Fruit fly (Drosophila melanogaster) whole organism, embryonic: Measurements from ENCODE around the gene htt.

ENCODE experiments used
- Atf6 ChIP-seq: fragments of 200-800 bp; sonication (Bioruptor generic); IDR thresholded peaks from 2 replicates; pipeline ENCODE4 v1.3.6; 2022; ENCODE audit warnings: missing biosample characterization, missing genetic modification characterization
- CG12104 ChIP-seq: fragments of 200-800 bp; sonication (Bioruptor generic); optimal IDR thresholded peaks from 3 replicates; lab custom pipeline; 2016; ENCODE audit warnings: missing biosample characterization, missing genetic modification characterization
- CG1647 ChIP-seq: fragments of 200-800 bp; sonication (Bioruptor generic); optimal IDR thresholded peaks from 3 replicates; lab custom pipeline; 2016; ENCODE audit warnings: missing biosample characterization, missing genetic modification characterization
- CG17186 ChIP-seq: fragments of 200-800 bp; sonication (Bioruptor generic); optimal IDR thresholded peaks from 3 replicates; lab custom pipeline; 2017; ENCODE audit warnings: missing biosample characterization, missing genetic modification reagents, missing genetic modification characterization
- CG3163 ChIP-seq: fragments of 200-800 bp; sonication (Bioruptor generic); optimal IDR thresholded peaks from 3 replicates; lab custom pipeline; 2016; ENCODE audit warnings: missing biosample characterization, missing genetic modification characterization
- CG4282 ChIP-seq: fragments of 200-800 bp; sonication (Bioruptor generic); optimal IDR thresholded peaks from 2 replicates; lab custom pipeline; 2016; ENCODE audit warnings: missing biosample characterization, missing genetic modification characterization
- CG4820 ChIP-seq: fragments of 200-800 bp; sonication (Bioruptor generic); optimal IDR thresholded peaks from 3 replicates; lab custom pipeline; 2016; ENCODE audit warnings: missing biosample characterization, missing genetic modification characterization
- CG7357 ChIP-seq: fragments of 200-800 bp; sonication (Bioruptor generic); IDR thresholded peaks from 3 replicates; pipeline ENCODE4 v1.3.6; 2022; ENCODE audit warnings: missing biosample characterization, missing genetic modification characterization
- CG7556 ChIP-seq: fragments of 200-800 bp; sonication (Bioruptor generic); optimal IDR thresholded peaks from 2 replicates; lab custom pipeline; 2017; ENCODE audit warnings: missing biosample characterization, mild to moderate bottlenecking, missing genetic modification characterization
- CG8089 ChIP-seq: fragments of 200-800 bp; sonication (Bioruptor generic); optimal IDR thresholded peaks from 3 replicates; lab custom pipeline; 2016; ENCODE audit warnings: missing biosample characterization, missing genetic modification characterization
- CHES-1-like ChIP-seq: fragments of 200-800 bp; sonication (Bioruptor generic); optimal IDR thresholded peaks from 2 replicates; lab custom pipeline; 2016; ENCODE audit warnings: missing biosample characterization, missing genetic modification characterization
- Chrac-16 ChIP-seq: fragments of 200-800 bp; sonication (Bioruptor generic); optimal IDR thresholded peaks from 3 replicates; lab custom pipeline; 2016; ENCODE audit warnings: missing biosample characterization, missing genetic modification characterization
- CoRest ChIP-seq: fragments of 200-800 bp; sonication (Bioruptor generic); optimal IDR thresholded peaks from 3 replicates; lab custom pipeline; 2018; ENCODE audit warnings: missing biosample characterization, mild to moderate bottlenecking, missing genetic modification characterization, moderate library complexity
- CrebB ChIP-seq: fragments of 200-800 bp; sonication (Bioruptor generic); optimal IDR thresholded peaks from 3 replicates; lab custom pipeline; 2018; ENCODE audit warnings: missing biosample characterization, mild to moderate bottlenecking, missing genetic modification characterization
- D19A ChIP-seq: fragments of 200-800 bp; optimal IDR thresholded peaks from 3 replicates; lab custom pipeline; 2019; ENCODE audit warnings: missing biosample characterization, mild to moderate bottlenecking, missing genetic modification characterization, moderate library complexity
- Dip2 ChIP-seq: fragments of 200-800 bp; sonication (Bioruptor generic); IDR thresholded peaks from 2 replicates; pipeline ENCODE4 v1.3.6; 2022; ENCODE audit warnings: missing biosample characterization, missing genetic modification characterization
- Dip3 ChIP-seq: fragments of 200-800 bp; sonication (Bioruptor generic); optimal IDR thresholded peaks from 3 replicates; lab custom pipeline; 2016; ENCODE audit warnings: missing biosample characterization, missing genetic modification characterization
- E2f2 ChIP-seq: fragments of 200-800 bp; sonication (Bioruptor generic); IDR thresholded peaks from 2 replicates; pipeline ENCODE4 v1.3.6; 2022; ENCODE audit warnings: missing biosample characterization, missing genetic modification characterization
- Elba2 ChIP-seq: fragments of 200-800 bp; sonication (Bioruptor generic); optimal IDR thresholded peaks from 3 replicates; lab custom pipeline; 2016; ENCODE audit warnings: missing biosample characterization, missing genetic modification characterization
- Hand ChIP-seq: fragments of 200-800 bp; sonication (Bioruptor generic); optimal IDR thresholded peaks from 2 replicates; lab custom pipeline; 2017; ENCODE audit warnings: mild to moderate bottlenecking, missing biosample characterization, missing genetic modification reagents, missing genetic modification characterization
- Hmx ChIP-seq: fragments of 200-800 bp; sonication (Bioruptor generic); optimal IDR thresholded peaks from 2 replicates; lab custom pipeline; 2016; ENCODE audit warnings: missing biosample characterization, missing genetic modification characterization
- MTF-1 ChIP-seq: fragments of 200-800 bp; sonication (Bioruptor generic); optimal IDR thresholded peaks from 2 replicates; lab custom pipeline; 2018; ENCODE audit warnings: missing biosample characterization, mild to moderate bottlenecking, missing genetic modification characterization, borderline replicate concordance
- Neu2 ChIP-seq: fragments of 200-800 bp; sonication (Bioruptor generic); optimal IDR thresholded peaks from 3 replicates; lab custom pipeline; 2016; ENCODE audit warnings: missing biosample characterization, missing genetic modification characterization, borderline replicate concordance
- Nf-YA ChIP-seq: fragments of 200-800 bp; sonication (Bioruptor generic); IDR thresholded peaks from 2 replicates; pipeline ENCODE4 v1.3.6; 2022; ENCODE audit warnings: missing biosample characterization, missing genetic modification characterization
- PHDP ChIP-seq: fragments of 200-800 bp; sonication (Bioruptor generic); optimal IDR thresholded peaks from 3 replicates; lab custom pipeline; 2018; ENCODE audit warnings: missing biosample characterization, mild to moderate bottlenecking, missing genetic modification characterization, moderate library complexity
- Sox102F ChIP-seq: fragments of 200-800 bp; sonication (Bioruptor generic); optimal IDR thresholded peaks from 2 replicates; lab custom pipeline; 2018; ENCODE audit warnings: missing biosample characterization, mild to moderate bottlenecking, missing genetic modification characterization, moderate library complexity
- ac ChIP-seq: fragments of 200-800 bp; sonication (Bioruptor generic); optimal IDR thresholded peaks from 3 replicates; lab custom pipeline; 2017; ENCODE audit warnings: missing biosample characterization, mild to moderate bottlenecking, missing genetic modification characterization
- ato ChIP-seq: fragments of 200-800 bp; sonication (Bioruptor generic); IDR thresholded peaks from 2 replicates; pipeline ENCODE4 v1.3.6; 2022; ENCODE audit warnings: missing biosample characterization, missing genetic modification characterization; ENCODE audit not compliant: partially characterized antibody
- az2 ChIP-seq: fragments of 200-800 bp; sonication (Bioruptor generic); optimal IDR thresholded peaks from 3 replicates; lab custom pipeline; 2016; ENCODE audit warnings: missing biosample characterization, missing genetic modification characterization
- bigmax ChIP-seq: fragments of 200-800 bp; sonication (Bioruptor generic); optimal IDR thresholded peaks from 2 replicates; lab custom pipeline; 2018; ENCODE audit warnings: missing biosample characterization, mild to moderate bottlenecking, missing genetic modification characterization
- btn ChIP-seq: fragments of 200-800 bp; sonication (Bioruptor generic); optimal IDR thresholded peaks from 2 replicates; lab custom pipeline; 2016; ENCODE audit warnings: missing biosample characterization, missing genetic modification characterization
- cas ChIP-seq: fragments of 200-800 bp; sonication (Bioruptor generic); IDR thresholded peaks from 2 replicates; pipeline ENCODE4 v1.3.6; 2022; ENCODE audit warnings: missing biosample characterization, missing genetic modification characterization
- chn ChIP-seq: fragments of 200-800 bp; sonication (Bioruptor generic); optimal IDR thresholded peaks from 2 replicates; lab custom pipeline; 2016; ENCODE audit warnings: missing biosample characterization, missing genetic modification characterization
- dm ChIP-seq: fragments of 200-800 bp; sonication (Bioruptor generic); optimal IDR thresholded peaks from 3 replicates; lab custom pipeline; 2016; ENCODE audit warnings: missing biosample characterization, missing genetic modification characterization
- dmrt11E ChIP-seq: fragments of 200-800 bp; sonication (Bioruptor generic); optimal IDR thresholded peaks from 3 replicates; lab custom pipeline; 2018; ENCODE audit warnings: missing biosample characterization, mild to moderate bottlenecking, missing genetic modification characterization, moderate library complexity
- esg ChIP-seq: fragments of 200-800 bp; sonication (Bioruptor generic); conservative IDR thresholded peaks from 2 replicates; pipeline ENCODE4 v1.3.6; 2022; ENCODE audit warnings: missing biosample characterization, missing genetic modification characterization
- ewg ChIP-seq: fragments of 200-800 bp; sonication (Bioruptor generic); optimal IDR thresholded peaks from 3 replicates; lab custom pipeline; 2017; ENCODE audit warnings: mild to moderate bottlenecking, missing biosample characterization, missing genetic modification reagents, missing genetic modification characterization
- eyg ChIP-seq: fragments of 200-800 bp; sonication (Bioruptor generic); optimal IDR thresholded peaks from 3 replicates; lab custom pipeline; 2016; ENCODE audit warnings: missing biosample characterization, missing genetic modification characterization
- grn ChIP-seq: fragments of 200-800 bp; sonication (Bioruptor generic); optimal IDR thresholded peaks from 3 replicates; lab custom pipeline; 2017; ENCODE audit warnings: missing biosample characterization, missing genetic modification characterization
- her ChIP-seq: fragments of 200-800 bp; sonication (Bioruptor generic); optimal IDR thresholded peaks from 2 replicates; lab custom pipeline; 2016; ENCODE audit warnings: missing biosample characterization, missing genetic modification characterization
- hkb ChIP-seq, 2 experiments: fragments of 200-800 bp in 1 of 2; fragments of >200 bp in 1 of 2; sonication (Bioruptor generic) in 1 of 2; IDR thresholded peaks in 1 of 2; optimal IDR thresholded peaks in 1 of 2; 2 replicates each; pipeline versions ENCODE4 v1.3.6 to Lab custom; 2017 to 2022; ENCODE audit warnings: missing biosample characterization in 1 of 2, missing genetic modification characterization in 1 of 2
- nmo ChIP-seq: fragments of 200-800 bp; sonication (Bioruptor generic); optimal IDR thresholded peaks from 2 replicates; lab custom pipeline; 2018; ENCODE audit warnings: missing biosample characterization, mild to moderate bottlenecking, missing genetic modification characterization, moderate library complexity
- otp ChIP-seq: fragments of 200-800 bp; sonication (Bioruptor generic); IDR thresholded peaks from 3 replicates; pipeline ENCODE4, ENCODE4 v1.3.6; 2022; ENCODE audit warnings: missing biosample characterization, missing genetic modification characterization
- pan ChIP-seq, 4 experiments: fragments of >200 bp in 3 of 4; fragments of 200-800 bp in 1 of 4; sonication (Bioruptor generic) in 1 of 4; optimal IDR thresholded peaks in 3 of 4; IDR thresholded peaks in 1 of 4; 2 replicates each; pipeline versions ENCODE4 v1.3.6 to Lab custom; 2017 to 2022; ENCODE audit warnings: missing biosample characterization in 2 of 4, missing genetic modification characterization in 2 of 4, mixed read lengths in 1 of 4
- phol ChIP-seq: fragments of 200-800 bp; sonication (Bioruptor generic); optimal IDR thresholded peaks from 3 replicates; lab custom pipeline; 2018; ENCODE audit warnings: missing biosample characterization, mild to moderate bottlenecking, missing genetic modification characterization, moderate library complexity
- row ChIP-seq: fragments of 200-800 bp; sonication (Bioruptor generic); IDR thresholded peaks from 3 replicates; pipeline ENCODE4 v1.3.6; 2022; ENCODE audit warnings: missing biosample characterization, missing genetic modification characterization
- slp2 ChIP-seq: fragments of 200-800 bp; sonication (Bioruptor generic); optimal IDR thresholded peaks from 2 replicates; lab custom pipeline; 2016; ENCODE audit warnings: missing biosample characterization, missing genetic modification characterization
- tna ChIP-seq: fragments of 200-800 bp; sonication (Bioruptor generic); IDR thresholded peaks from 2 replicates; pipeline ENCODE4 v1.3.6; 2022; ENCODE audit warnings: missing biosample characterization, missing genetic modification characterization; ENCODE audit not compliant: partially characterized antibody
- ttk ChIP-seq: fragments of 200-800 bp; sonication (Bioruptor generic); IDR thresholded peaks from 2 replicates; pipeline ENCODE4 v2.1.2; 2022; ENCODE audit warnings: missing biosample characterization, missing genetic modification characterization
- twi ChIP-seq: fragments of 200-800 bp; optimal IDR thresholded peaks from 2 replicates; lab custom pipeline; 2019; ENCODE audit warnings: missing biosample characterization, mild to moderate bottlenecking, missing genetic modification characterization, moderate library complexity

Gene htt

DNA sequence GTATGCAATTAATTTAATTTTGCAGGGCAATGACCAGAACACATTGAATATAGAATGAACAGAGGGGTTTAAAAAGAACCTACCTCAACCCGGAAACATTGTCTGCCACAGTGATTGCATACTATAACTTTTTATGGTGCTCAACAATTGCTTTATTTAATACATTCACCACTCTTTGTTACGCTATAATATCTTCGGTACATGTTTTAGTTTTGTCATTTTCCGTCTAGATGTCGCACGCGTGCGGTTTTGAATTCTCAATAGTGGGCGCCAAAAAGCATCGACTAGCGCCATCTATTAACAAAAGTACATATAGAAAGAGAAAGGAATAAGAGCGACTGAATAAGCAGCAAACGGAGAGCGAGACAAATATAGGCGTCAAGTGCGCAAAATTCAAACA, 23.9 kb upstream of the htt start (continued):
- TF ChIP-seq CG12104 (GFP tag; lab: Kevin White, UChicago) (peak; percentile 66), slp2 (peak; percentile 87), chn (GFP tag; lab: Kevin White, UChicago) (peak; percentile 87), tna (GFP tag; lab: Robert Waterston, UW) (no peak; the same call in 1 of the 2 replicates), E2f2 (GFP tag; lab: Robert Waterston, UW) (peak; percentile 99), CG7556 (GFP tag; lab: Kevin White, UChicago) (peak; percentile 42), CG3163 (peak; percentile 75), Nf-YA (GFP tag; lab: Robert Waterston, UW) (peak; percentile 71), MTF-1 (GFP tag; lab: Kevin White, UChicago) (peak; percentile 91), CG1647 (GFP tag; lab: Kevin White, UChicago) (peak; percentile 77), CrebB (no peak), bigmax (GFP tag; lab: Kevin White, UChicago) (peak; percentile 44), Atf6 (GFP tag; lab: Robert Waterston, UW) (0 out of 2 replicates have a peak, but pooled peaks have one; percentile 24), her (GFP tag; lab: Kevin White, UChicago) (peak; percentile 87), cas (no peak; the same call in 1 of the 2 replicates), phol (peak; percentile 76), ato (GFP tag; lab: Robert Waterston, UW) (no peak), eyg (GFP tag; lab: Kevin White, UChicago) (peak; percentile 62), dm (GFP tag; lab: Kevin White, UChicago) (peak; percentile 72), btn (GFP tag; lab: Kevin White, UChicago) (peak; percentile 81), Hand (GFP tag; lab: Kevin White, UChicago) (no peak), CG7357 (peak; percentile 67; the same call in 1 of the 3 replicates), CG4282 (peak; percentile 46), ttk (GFP tag; lab: Robert Waterston, UW) (peak; percentile 83), Neu2 (peak; percentile 24), Hmx (GFP tag; lab: Kevin White, UChicago) (no peak), esg (GFP tag; lab: Robert Waterston, UW) (peak; percentile 43), Sox102F (GFP tag; lab: Kevin White, UChicago) (peak; percentile 89), CoRest (tag; lab: Kevin White, UChicago) (peak; percentile 84), ac (no peak), grn (GFP tag; lab: Kevin White, UChicago) (peak; percentile 27), CG8089 (GFP tag; lab: Kevin White, UChicago) (peak; percentile 94), D19A (tag; lab: Kevin White, UChicago) (no peak), dmrt11E (peak; percentile 79), row (GFP tag; lab: Robert Waterston, UW) (peak; percentile 44; the same call in 2 of the 3 replicates), Dip2 (GFP tag; lab: Robert Waterston, UW) (0 out of 2 replicates have a peak, but pooled peaks have one; percentile 30), otp (peak; percentile 91), pan (optimal IDR thresholded peaks at IDR 0.05; lab: Kevin White, UChicago) (no peak), pan (GFP tag; optimal IDR thresholded peaks at IDR 0.05 in 1 of 2, IDR thresholded peaks at IDR 0.05 in 1 of 2) (peak in 1 of 2 experiments; percentile 88), CG4820 (GFP tag; lab: Kevin White, UChicago) (peak; percentile 85), Dip3 (GFP tag; lab: Kevin White, UChicago) (peak; percentile 58), twi (no peak), az2 (GFP tag; lab: Kevin White, UChicago) (peak; percentile 92), Elba2 (GFP tag; lab: Kevin White, UChicago) (peak; percentile 61), ewg (GFP tag; lab: Kevin White, UChicago) (peak; percentile 96), nmo (peak; percentile 82), CHES-1-like (GFP tag; lab: Kevin White, UChicago) (peak; percentile 87), hkb (optimal IDR thresholded peaks at IDR 0.05; lab: Kevin White, UChicago) (no peak), hkb (GFP tag; IDR thresholded peaks at IDR 0.05; lab: Robert Waterston, UW) (peak; percentile 79), Chrac-16 (GFP tag; lab: Kevin White, UChicago) (peak; percentile 92), PHDP (no peak), CG17186 (GFP tag; lab: Kevin White, UChicago) (peak; percentile 52)
